Fruit fly (Drosophila melanogaster): ENCODE results near the gene CG14137.

DNA sequence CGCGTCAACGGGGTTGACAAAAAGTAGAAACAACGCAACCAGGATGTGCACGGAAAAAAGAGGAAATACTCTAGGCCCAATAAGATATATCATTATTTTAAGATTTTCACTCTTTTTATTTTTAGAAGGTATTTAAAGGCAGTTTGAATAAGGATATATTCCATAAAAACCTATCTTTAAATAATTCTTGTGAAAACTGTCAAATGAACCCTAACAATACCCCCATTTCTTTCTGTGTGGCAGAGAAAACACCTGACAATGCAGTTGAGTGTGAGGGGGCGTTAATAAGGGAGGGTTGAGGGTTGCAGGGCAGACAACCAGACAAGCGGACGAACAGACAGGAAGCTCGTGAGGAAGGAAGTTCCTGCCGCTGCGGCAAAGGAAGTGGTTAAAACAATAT is 47.9 kb downstream of the CG14137 start:
- TF ChIP-seq CG8478 (optimal IDR thresholded peaks at IDR 0.05) (no peak), usp (GFP tag; optimal IDR thresholded peaks at IDR 0.05) (no peak), psq (optimal IDR thresholded peaks at IDR 0.05) (no peak), pan (optimal IDR thresholded peaks at IDR 0.05) (no peak), EcR (GFP tag; optimal IDR thresholded peaks at IDR 0.05) (no peak), Dll (optimal IDR thresholded peaks at IDR 0.05) (no peak)

Data from whole organism.